Fruit fly (Drosophila melanogaster) whole organism, wandering third instar larva: Measurements from ENCODE around the gene CG5516.

ENCODE experiments used
- CG9705 ChIP-seq: fragments of 200-800 bp; sonication (Bioruptor generic); optimal IDR thresholded peaks from 2 replicates; lab custom pipeline; 2018; ENCODE audit warnings: missing biosample characterization, mild to moderate bottlenecking, missing genetic modification characterization
- CrebA ChIP-seq: fragments of 200-800 bp; sonication (Bioruptor generic); optimal IDR thresholded peaks from 2 replicates; lab custom pipeline; 2016; ENCODE audit warnings: missing biosample characterization, mild to moderate bottlenecking, missing genetic modification characterization, borderline replicate concordance
- Dfd ChIP-seq: fragments of >200 bp; optimal IDR thresholded peaks from 2 replicates; lab custom pipeline; 2017; ENCODE audit warnings: missing biosample characterization, missing genetic modification characterization
- Dif ChIP-seq: fragments of 200-275, 200-300 bp; sonication (Bioruptor generic); optimal IDR thresholded peaks from 2 replicates; lab custom pipeline; 2018; ENCODE audit warnings: missing biosample characterization, missing genetic modification characterization; ENCODE audit not compliant: partially characterized antibody
- GATAd ChIP-seq: sonication (Bioruptor generic); optimal IDR thresholded peaks from 2 replicates; lab custom pipeline; 2016; ENCODE audit warnings: missing biosample characterization, missing genetic modification characterization
- HLH106 ChIP-seq: fragments of 200-800 bp; optimal IDR thresholded peaks from 3 replicates; lab custom pipeline; 2019; ENCODE audit warnings: missing biosample characterization, mild to moderate bottlenecking, missing genetic modification characterization, moderate library complexity
- Hr78 ChIP-seq: fragments of >200 bp; optimal IDR thresholded peaks from 2 replicates; lab custom pipeline; 2017; ENCODE audit warnings: missing biosample characterization, missing genetic modification characterization
- Hr83 ChIP-seq: fragments of 200-300 bp; sonication (Bioruptor generic); optimal IDR thresholded peaks from 2 replicates; lab custom pipeline; 2016; ENCODE audit warnings: missing biosample characterization, mild to moderate bottlenecking, missing genetic modification characterization, moderate library complexity; ENCODE audit not compliant: poor library complexity, severe bottlenecking
- Mio ChIP-seq: sonication (Bioruptor generic); optimal IDR thresholded peaks from 2 replicates; lab custom pipeline; 2016; ENCODE audit warnings: missing biosample characterization, missing genetic modification characterization
- Myc ChIP-seq: fragments of >200 bp; optimal IDR thresholded peaks from 2 replicates; lab custom pipeline; 2017
- N ChIP-seq: fragments of >200 bp; optimal IDR thresholded peaks from 2 replicates; lab custom pipeline; 2018; ENCODE audit warnings: missing biosample characterization, missing external identifiers, missing genetic modification characterization
- OdsH ChIP-seq: fragments of 200-800 bp; sonication (Bioruptor generic); optimal IDR thresholded peaks from 2 replicates; lab custom pipeline; 2016; ENCODE audit warnings: missing biosample characterization, mild to moderate bottlenecking, missing genetic modification characterization
- Sp1 ChIP-seq: fragments of 200-800 bp; sonication (Bioruptor generic); optimal IDR thresholded peaks from 3 replicates; lab custom pipeline; 2019; ENCODE audit warnings: missing biosample characterization, mild to moderate bottlenecking, missing genetic modification characterization, moderate library complexity
- Vsx2 ChIP-seq: fragments of 200-300, 225-300 bp; sonication (Bioruptor generic); optimal IDR thresholded peaks from 2 replicates; lab custom pipeline; 2018; ENCODE audit warnings: missing biosample characterization, missing genetic modification characterization; ENCODE audit not compliant: partially characterized antibody
- br ChIP-seq: fragments of 200-800 bp; sonication (Bioruptor generic); optimal IDR thresholded peaks from 2 replicates; lab custom pipeline; 2016; ENCODE audit warnings: missing biosample characterization, missing genetic modification characterization
- brk ChIP-seq: fragments of 200-800 bp; sonication (Bioruptor generic); optimal IDR thresholded peaks from 2 replicates; lab custom pipeline; 2016; ENCODE audit warnings: missing biosample characterization, mild to moderate bottlenecking, missing genetic modification characterization
- dl ChIP-seq, 2 experiments: fragments of 175-275, 200-275 bp in 1 of 2; fragments of 200-275 bp in 1 of 2; sonication (Bioruptor generic); optimal IDR thresholded peaks; lab custom pipeline; 2018; ENCODE audit warnings: mild to moderate bottlenecking in 2 of 2, missing biosample characterization in 2 of 2, missing genetic modification characterization in 2 of 2, moderate library complexity in 2 of 2; ENCODE audit not compliant: partially characterized antibody in 2 of 2, insufficient read depth in 1 of 2
- dsf ChIP-seq: sonication (Bioruptor generic); optimal IDR thresholded peaks from 2 replicates; lab custom pipeline; 2016; ENCODE audit warnings: missing biosample characterization, missing genetic modification characterization, borderline replicate concordance
- ey ChIP-seq: fragments of 200-800 bp; sonication (Bioruptor generic); optimal IDR thresholded peaks from 2 replicates; lab custom pipeline; 2016; ENCODE audit warnings: missing biosample characterization, missing genetic modification characterization
- foxo ChIP-seq, 2 experiments: fragments of 200-800 bp; sonication (Bioruptor generic); optimal IDR thresholded peaks; 2 replicates in 1 of 2; 3 replicates in 1 of 2; lab custom pipeline; 2016 to 2017; ENCODE audit warnings: missing biosample characterization in 2 of 2, missing genetic modification characterization in 2 of 2
- fru ChIP-seq: fragments of 200-800 bp; sonication (Bioruptor generic); optimal IDR thresholded peaks from 3 replicates; lab custom pipeline; 2016; ENCODE audit warnings: missing biosample characterization, mild to moderate bottlenecking, missing genetic modification characterization
- h ChIP-seq: fragments of 200-800 bp; sonication (Bioruptor generic); optimal IDR thresholded peaks from 3 replicates; lab custom pipeline; 2016; ENCODE audit warnings: missing biosample characterization, mild to moderate bottlenecking, missing genetic modification characterization
- jim ChIP-seq: fragments of 175-275, 200-325 bp; sonication (Bioruptor generic); optimal IDR thresholded peaks from 2 replicates; lab custom pipeline; 2016; ENCODE audit warnings: missing biosample characterization, mild to moderate bottlenecking, missing genetic modification characterization
- lola ChIP-seq: fragments of >200 bp; optimal IDR thresholded peaks from 2 replicates; lab custom pipeline; 2017; ENCODE audit warnings: missing biosample characterization, missing genetic modification characterization
- pan ChIP-seq: fragments of >200 bp; optimal IDR thresholded peaks from 2 replicates; lab custom pipeline; 2017
- psq ChIP-seq: fragments of 200-800 bp; sonication (Bioruptor generic); optimal IDR thresholded peaks from 3 replicates; lab custom pipeline; 2017; ENCODE audit warnings: missing biosample characterization, mild to moderate bottlenecking, missing genetic modification characterization, moderate library complexity
- sage ChIP-seq: fragments of 200-800 bp; sonication (Bioruptor generic); optimal IDR thresholded peaks from 2 replicates; lab custom pipeline; 2016; ENCODE audit warnings: missing biosample characterization, mild to moderate bottlenecking, missing genetic modification characterization
- sv ChIP-seq: fragments of 200-800 bp; sonication (Bioruptor generic); optimal IDR thresholded peaks from 3 replicates; lab custom pipeline; 2016; ENCODE audit warnings: missing biosample characterization, missing genetic modification characterization
- tai ChIP-seq: sonication (Bioruptor generic); optimal IDR thresholded peaks from 2 replicates; lab custom pipeline; 2016; ENCODE audit warnings: missing biosample characterization, missing genetic modification characterization
- usp ChIP-seq: fragments of >200 bp; optimal IDR thresholded peaks from 2 replicates; lab custom pipeline; 2017; ENCODE audit warnings: missing biosample characterization, missing genetic modification characterization
- woc ChIP-seq: sonication (Bioruptor generic); optimal IDR thresholded peaks from 2 replicates; lab custom pipeline; 2016; ENCODE audit warnings: missing biosample characterization, mild to moderate bottlenecking, missing genetic modification characterization

Gene CG5516

DNA sequence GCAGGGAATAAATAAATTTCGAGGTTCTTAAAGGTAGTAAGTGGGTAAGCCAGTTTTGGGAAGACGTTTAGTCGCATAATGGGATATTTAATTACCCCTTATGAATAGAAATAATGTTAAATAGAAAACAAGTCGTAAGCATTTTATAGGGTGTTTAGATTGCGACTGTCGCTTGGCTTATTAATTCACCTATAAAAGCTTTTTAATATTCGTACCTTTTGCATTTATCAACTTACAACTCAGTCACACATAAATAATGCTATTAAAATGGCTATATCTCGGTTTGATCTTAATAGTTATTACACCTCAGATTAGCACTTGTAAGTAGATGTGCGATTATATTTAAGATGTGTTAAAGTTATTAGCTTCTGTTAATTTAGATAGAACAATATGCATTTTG lies 38.4 kb upstream of the CG5516 start, which contains the start of gene CG34276:
Gene CG34276 (plus strand): TSS at position 301 of the 400 bp plus-strand sequence.
- TF ChIP-seq lola (GFP tag; lab: Kevin White, UChicago) (no peak), Dif (GFP tag; lab: Kevin White, UChicago) (no peak), ey (GFP tag; lab: Kevin White, UChicago) (no peak), tai (GFP tag; lab: Kevin White, UChicago) (no peak), Hr78 (GFP tag; lab: Kevin White, UChicago) (no peak), N (GFP tag; lab: Kevin White, UChicago) (no peak), woc (GFP tag; lab: Kevin White, UChicago) (no peak), CrebA (no peak), sage (GFP tag; lab: Kevin White, UChicago) (no peak), sv (no peak), jim (no peak), h (GFP tag; lab: Kevin White, UChicago) (no peak), Hr83 (GFP tag; lab: Kevin White, UChicago) (no peak), dl (GFP tag; optimal IDR thresholded peaks at IDR 0.05; lab: Kevin White, UChicago; ENCODE audit: insufficient read depth in 1 of 2, partially characterized antibody in 2 of 2) (no peak), HLH106 (no peak), br (GFP tag; lab: Kevin White, UChicago) (no peak), psq (no peak), foxo (GFP tag; optimal IDR thresholded peaks at IDR 0.05; lab: Kevin White, UChicago) (no peak), fru (GFP tag; lab: Kevin White, UChicago) (no peak), dsf (GFP tag; lab: Kevin White, UChicago) (no peak)
- TF ChIP-seq, all 38 proteins: peak for 0

- TF ChIP-seq Mio (GFP tag; lab: Kevin White, UChicago), result no peak
- no peak for TF ChIP-seq CrebA
- TF ChIP-seq HLH106, result no peak
- no peak for TF ChIP-seq pan (lab: Kevin White, UChicago)
- no peak for TF ChIP-seq dl (GFP tag; optimal IDR thresholded peaks at IDR 0.05; lab: Kevin White, UChicago; ENCODE audit: insufficient read depth in 1 of 2, partially characterized antibody in 2 of 2)
- no peak for TF ChIP-seq Myc (lab: Kevin White, UChicago)
Observed at dm6 chr3R:15925939-15926338, 37.7 kb upstream of the CG5516 start.

DNA sequence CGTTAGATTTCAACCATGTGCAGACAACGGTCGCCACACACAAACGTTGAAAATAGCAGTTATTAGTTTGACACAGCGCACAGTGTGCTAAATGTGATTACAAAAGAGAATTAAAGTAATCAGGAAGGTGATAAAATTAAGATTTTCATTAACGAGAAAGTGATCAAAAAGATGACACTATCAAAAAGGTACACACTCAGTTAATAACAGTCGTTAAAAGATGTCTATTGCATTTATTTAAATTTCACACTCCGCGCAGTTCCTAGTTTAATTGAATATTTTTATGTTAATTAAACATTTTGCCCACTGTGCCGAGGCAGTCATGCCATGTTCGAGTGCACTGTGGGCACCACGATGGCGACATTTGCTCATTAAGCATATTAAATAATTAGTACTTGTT lies 36.5 kb upstream of the CG5516 start:
- TF ChIP-seq HLH106 (no peak), dl (GFP tag; optimal IDR thresholded peaks at IDR 0.05; lab: Kevin White, UChicago; ENCODE audit: insufficient read depth in 1 of 2, partially characterized antibody in 2 of 2) (no peak), Vsx2 (GFP tag; lab: Kevin White, UChicago) (no peak), usp (no peak), brk (GFP tag; lab: Kevin White, UChicago) (no peak), br (GFP tag; lab: Kevin White, UChicago) (no peak), Hr83 (GFP tag; lab: Kevin White, UChicago) (no peak), CG9705 (GFP tag; lab: Kevin White, UChicago) (no peak), Dfd (GFP tag; lab: Kevin White, UChicago) (no peak)
- TF ChIP-seq, all 38 proteins: peak for 0

DNA sequence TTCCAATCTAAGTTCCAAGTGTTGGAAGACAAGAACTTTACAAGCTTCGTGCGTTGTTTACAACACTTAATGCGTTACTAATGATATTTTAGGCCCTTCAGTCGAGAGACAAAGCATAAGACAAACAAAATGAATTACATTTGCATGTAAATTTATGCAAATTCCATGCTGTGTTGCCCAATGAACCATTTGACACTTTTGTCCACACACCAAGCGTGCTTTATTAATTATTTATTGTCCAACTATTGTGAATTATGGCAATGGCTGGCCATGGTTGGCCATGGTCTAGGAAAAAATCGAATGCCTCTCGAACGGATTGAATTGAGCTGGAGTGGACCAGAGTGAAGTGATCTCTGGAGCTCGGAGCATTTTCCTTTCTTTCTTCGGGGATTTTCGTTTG lies 35.6 kb upstream of the CG5516 start:
- TF ChIP-seq Myc (lab: Kevin White, UChicago) (no peak), OdsH (no peak), usp (no peak), foxo (GFP tag; optimal IDR thresholded peaks at IDR 0.05; lab: Kevin White, UChicago) (no peak), woc (GFP tag; lab: Kevin White, UChicago) (no peak), h (GFP tag; lab: Kevin White, UChicago) (no peak), jim (no peak), sv (no peak), CrebA (no peak)

- no peak for TF ChIP-seq dl (GFP tag; optimal IDR thresholded peaks at IDR 0.05; lab: Kevin White, UChicago; ENCODE audit: insufficient read depth in 1 of 2, partially characterized antibody in 2 of 2)
- no peak for TF ChIP-seq psq
- TF ChIP-seq pan (lab: Kevin White, UChicago), result no peak
- TF ChIP-seq Dif (GFP tag; lab: Kevin White, UChicago), result no peak
- no peak for TF ChIP-seq GATAd (GFP tag; lab: Kevin White, UChicago)
- no peak for TF ChIP-seq Mio (GFP tag; lab: Kevin White, UChicago)
- no peak for TF ChIP-seq ey (GFP tag; lab: Kevin White, UChicago)
- TF ChIP-seq woc (GFP tag; lab: Kevin White, UChicago), result no peak
- TF ChIP-seq CG9705 (GFP tag; lab: Kevin White, UChicago), result no peak
- TF ChIP-seq Hr78 (GFP tag; lab: Kevin White, UChicago), result no peak
- TF ChIP-seq Dfd (GFP tag; lab: Kevin White, UChicago), result no peak
- TF ChIP-seq tai (GFP tag; lab: Kevin White, UChicago), result no peak
- TF ChIP-seq Vsx2 (GFP tag; lab: Kevin White, UChicago), result no peak
- no peak for TF ChIP-seq Sp1
- TF ChIP-seq br (GFP tag; lab: Kevin White, UChicago), result no peak
Observed at dm6 chr3R:15930050-15930449, 33.6 kb upstream of the CG5516 start.
